Fruit fly (Drosophila melanogaster) whole organism, pupa: Measurements from ENCODE around the gene Mrm2.

ENCODE experiments used
- CG10348 ChIP-seq: fragments of 200-800 bp; sonication (Bioruptor generic); IDR thresholded peaks from 2 replicates; pipeline ENCODE4 v1.3.6; 2022; ENCODE audit warnings: missing biosample characterization, missing genetic modification characterization
- CG12605 ChIP-seq: fragments of 200-800 bp; sonication (Bioruptor generic); IDR thresholded peaks from 2 replicates; pipeline ENCODE4 v1.3.6; 2022; ENCODE audit warnings: missing biosample characterization, missing genetic modification characterization
- CG13204 ChIP-seq: fragments of 200-800 bp; sonication (Bioruptor generic); optimal IDR thresholded peaks from 2 replicates; lab custom pipeline; 2018; ENCODE audit warnings: missing biosample characterization, mild to moderate bottlenecking, missing genetic modification characterization, moderate library complexity
- CG14655 ChIP-seq: fragments of 200-800 bp; sonication (Bioruptor generic); optimal IDR thresholded peaks from 3 replicates; lab custom pipeline; 2017; ENCODE audit warnings: mild to moderate bottlenecking, missing biosample characterization, missing genetic modification reagents, missing genetic modification characterization
- CG15710 ChIP-seq: fragments of 200-800 bp; sonication (Bioruptor generic); optimal IDR thresholded peaks from 2 replicates; lab custom pipeline; 2018; ENCODE audit warnings: missing biosample characterization, mild to moderate bottlenecking, missing genetic modification characterization, moderate library complexity
- CG34367 ChIP-seq: fragments of 200-800 bp; sonication (Bioruptor generic); optimal IDR thresholded peaks from 2 replicates; lab custom pipeline; 2018; ENCODE audit warnings: missing biosample characterization, mild to moderate bottlenecking, missing genetic modification characterization
- CG8159 ChIP-seq: fragments of 200-800 bp; sonication (Bioruptor generic); optimal IDR thresholded peaks from 3 replicates; lab custom pipeline; 2018; ENCODE audit warnings: missing biosample characterization, mild to moderate bottlenecking, missing genetic modification characterization, moderate library complexity
- Ets98B ChIP-seq: fragments of 200-800 bp; sonication (Bioruptor generic); IDR thresholded peaks from 2 replicates; pipeline ENCODE4 v1.3.6; 2022; ENCODE audit warnings: missing biosample characterization, missing genetic modification characterization

- TF ChIP-seq CG13204 (GFP tag; lab: Kevin White, UChicago) (no peak), CG34367 (tag; lab: Kevin White, UChicago) (no peak), CG15710 (no peak), CG14655 (GFP tag; lab: Kevin White, UChicago) (no peak), CG8159 (no peak), Ets98B (no peak), CG10348 (no peak), CG12605 (GFP tag; lab: Robert Waterston, UW) (no peak)
Measured at dm6 chr3R:19879470-19880052, 18.2 kb downstream of the Mrm2 start, which contains the start of gene Ask1.
